Worm (Caenorhabditis elegans) whole organism, late embryonic: ENCODE results near the gene F07H5.10.

ENCODE experiments used
- ama-1 ChIP-seq: fragments of 150-350 bp; optimal IDR thresholded peaks from 2 replicates; lab custom pipeline; 2014
- ceh-18 ChIP-seq: sonication (generic microtip); optimal IDR thresholded peaks from 2 replicates; lab custom pipeline; 2016; ENCODE audit warnings: missing genetic modification characterization, missing compliant biosample characterization
- gmeb-2 ChIP-seq: sonication (generic microtip); optimal IDR thresholded peaks from 2 replicates; lab custom pipeline; 2016; ENCODE audit warnings: missing genetic modification characterization, inconsistent platforms, missing compliant biosample characterization
- madf-2 ChIP-seq: sonication (generic microtip); optimal IDR thresholded peaks from 2 replicates; lab custom pipeline; 2017; ENCODE audit warnings: missing genetic modification characterization, missing compliant biosample characterization
- nfya-1 ChIP-seq: sonication (generic microtip); optimal IDR thresholded peaks from 2 replicates; lab custom pipeline; 2017; ENCODE audit warnings: missing genetic modification characterization, mild to moderate bottlenecking, missing compliant biosample characterization, antibody characterized with exemption, moderate library complexity
- nhr-11 ChIP-seq: fragments of 150-350 bp; optimal IDR thresholded peaks from 2 replicates; lab custom pipeline; 2014; ENCODE audit warnings: missing biosample characterization, missing genetic modification characterization
- tbx-2 ChIP-seq: sonication (generic microtip); optimal IDR thresholded peaks from 2 replicates; lab custom pipeline; 2016; ENCODE audit warnings: missing genetic modification characterization, missing compliant biosample characterization

DNA sequence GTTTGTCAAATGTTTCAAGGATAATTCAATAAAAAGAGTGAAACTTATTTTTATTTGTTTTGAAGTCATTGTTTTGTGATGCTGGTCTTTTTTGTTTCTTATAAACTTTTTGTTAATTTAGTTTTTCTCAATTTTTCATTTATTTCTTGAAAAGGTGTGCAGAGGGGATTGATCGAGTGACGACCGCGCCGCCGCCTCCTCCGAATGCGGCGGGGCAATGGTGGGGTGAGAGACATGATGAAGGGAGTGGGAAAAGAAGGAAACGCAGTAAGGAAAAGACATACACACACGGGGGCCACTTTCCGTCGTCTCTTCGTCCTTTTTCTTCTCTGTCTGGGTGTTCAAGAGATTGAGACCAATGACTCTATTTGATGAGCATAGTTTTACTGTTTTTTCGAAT, 39.0 kb downstream of the F07H5.10 start:
- no peak for TF ChIP-seq ama-1 (lab: Kevin White, UChicago)
- no peak for TF ChIP-seq tbx-2 (tag; lab: Kevin White, UChicago)
- peak; percentile 53 for TF ChIP-seq nfya-1 (tag; lab: Kevin White, UChicago)
- TF ChIP-seq gmeb-2 (tag; lab: Kevin White, UChicago), result no peak
- no peak for TF ChIP-seq ceh-18 (tag; lab: Kevin White, UChicago)
- no peak for TF ChIP-seq nhr-11 (tag; lab: Kevin White, UChicago)
- no peak for TF ChIP-seq madf-2
